Fruit fly (Drosophila melanogaster): Measurements from ENCODE around the gene Ssdp.

Ssdp gene

dm6 chr3R:18185385-18185784 is 14.0 kb downstream of the Ssdp start, which contains the start of the genes Arp5 and CG7208:
Gene Arp5 (plus strand): TSS chr3R:18185498.
Gene CG7208 (minus strand): TSS chr3R:18185715.
- TF ChIP-seq Pif1A (GFP tag; optimal IDR thresholded peaks at IDR 0.05), result no peak
- TF ChIP-seq CG4496 (GFP tag; IDR thresholded peaks at IDR 0.05), result peak; percentile 69; the same call in 2 of the 3 replicates
- TF ChIP-seq CG12605 (GFP tag; IDR thresholded peaks at IDR 0.05), result no peak
- TF ChIP-seq CG8159 (tag; optimal IDR thresholded peaks at IDR 0.05), result peak; percentile 51
- TF ChIP-seq Ets98B (GFP tag; IDR thresholded peaks at IDR 0.05), result peak; percentile 23
- TF ChIP-seq CG15710 (tag; optimal IDR thresholded peaks at IDR 0.05), result peak; percentile 51
- no peak for TF ChIP-seq CG13204 (GFP tag; optimal IDR thresholded peaks at IDR 0.05)
- no peak for TF ChIP-seq Pif1B (GFP tag; optimal IDR thresholded peaks at IDR 0.05)
- no peak for TF ChIP-seq CG34367 (tag; optimal IDR thresholded peaks at IDR 0.05)
- TF ChIP-seq CG32121 (GFP tag; IDR thresholded peaks at IDR 0.05), result peak; percentile 45
- TF ChIP-seq D1 (tag; optimal IDR thresholded peaks at IDR 0.05), result no peak
- TF ChIP-seq Snoo (tag; optimal IDR thresholded peaks at IDR 0.05), result peak; percentile 36
- TF ChIP-seq rn (GFP tag; IDR thresholded peaks at IDR 0.05), result no peak; the same call in 1 of the 2 replicates
- TF ChIP-seq fd96Ca (GFP tag; IDR thresholded peaks at IDR 0.05), result no peak
- no peak for TF ChIP-seq CG14655 (GFP tag; optimal IDR thresholded peaks at IDR 0.05)
- TF ChIP-seq gl (tag; optimal IDR thresholded peaks at IDR 0.05), result no peak
- TF ChIP-seq CG8301 (tag; optimal IDR thresholded peaks at IDR 0.05), result no peak
- TF ChIP-seq CG10348 (GFP tag; IDR thresholded peaks at IDR 0.05), result no peak
- TF ChIP-seq CG9948 (tag; optimal IDR thresholded peaks at IDR 0.05), result peak; percentile 37
- peak; percentile 53 for TF ChIP-seq CG17806 (tag; optimal IDR thresholded peaks at IDR 0.05)
- TF ChIP-seq EcR (GFP tag; optimal IDR thresholded peaks at IDR 0.05), result no peak

dm6 chr3R:18183244-18183643 is 16.2 kb downstream of the Ssdp start, which contains the start of gene cdm:
Gene cdm (minus strand): TSS chr3R:18183479.
- TF ChIP-seq CG32121 (GFP tag; IDR thresholded peaks at IDR 0.05) (peak; percentile 23; the same call in 1 of the 2 replicates), CG13204 (GFP tag; optimal IDR thresholded peaks at IDR 0.05) (no peak)

- TF ChIP-seq Snoo (tag; optimal IDR thresholded peaks at IDR 0.05), result peak; percentile 71
- TF ChIP-seq Ets98B (GFP tag; IDR thresholded peaks at IDR 0.05), result peak; percentile 62
- no peak for TF ChIP-seq EcR (GFP tag; optimal IDR thresholded peaks at IDR 0.05)
- peak; percentile 78 for TF ChIP-seq CG32121 (GFP tag; IDR thresholded peaks at IDR 0.05)
- TF ChIP-seq CG9948 (tag; optimal IDR thresholded peaks at IDR 0.05), result peak; percentile 73
- TF ChIP-seq CG13204 (GFP tag; optimal IDR thresholded peaks at IDR 0.05), result no peak
- peak; percentile 85 for TF ChIP-seq CG8301 (tag; optimal IDR thresholded peaks at IDR 0.05)
- peak; percentile 63 for TF ChIP-seq CG17806 (tag; optimal IDR thresholded peaks at IDR 0.05)
- TF ChIP-seq CG10348 (GFP tag; IDR thresholded peaks at IDR 0.05), result no peak; the same call in 1 of the 2 replicates
- peak; percentile 65 for TF ChIP-seq CG15710 (tag; optimal IDR thresholded peaks at IDR 0.05)
- 0 out of 2 replicates have a peak, but pooled peaks have one; percentile 26 for TF ChIP-seq rn (GFP tag; IDR thresholded peaks at IDR 0.05)
- no peak for TF ChIP-seq CG14655 (GFP tag; optimal IDR thresholded peaks at IDR 0.05)
- no peak for TF ChIP-seq D1 (tag; optimal IDR thresholded peaks at IDR 0.05)
- TF ChIP-seq Pif1B (GFP tag; optimal IDR thresholded peaks at IDR 0.05), result peak; percentile 56
- peak; percentile 80 for TF ChIP-seq CG8159 (tag; optimal IDR thresholded peaks at IDR 0.05)
- TF ChIP-seq CG34367 (tag; optimal IDR thresholded peaks at IDR 0.05), result no peak
- TF ChIP-seq gl (tag; optimal IDR thresholded peaks at IDR 0.05), result no peak
- TF ChIP-seq CG4496 (GFP tag; IDR thresholded peaks at IDR 0.05), result peak; percentile 79
- no peak for TF ChIP-seq Pif1A (GFP tag; optimal IDR thresholded peaks at IDR 0.05)
- TF ChIP-seq fd96Ca (GFP tag; IDR thresholded peaks at IDR 0.05), result 0 out of 3 replicates have a peak, but pooled peaks have one; percentile 58
- peak; percentile 70 for TF ChIP-seq CG12605 (GFP tag; IDR thresholded peaks at IDR 0.05)
Observed at dm6 chr3R:18171983-18172967, 27.1 kb downstream of the Ssdp start.

DNA sequence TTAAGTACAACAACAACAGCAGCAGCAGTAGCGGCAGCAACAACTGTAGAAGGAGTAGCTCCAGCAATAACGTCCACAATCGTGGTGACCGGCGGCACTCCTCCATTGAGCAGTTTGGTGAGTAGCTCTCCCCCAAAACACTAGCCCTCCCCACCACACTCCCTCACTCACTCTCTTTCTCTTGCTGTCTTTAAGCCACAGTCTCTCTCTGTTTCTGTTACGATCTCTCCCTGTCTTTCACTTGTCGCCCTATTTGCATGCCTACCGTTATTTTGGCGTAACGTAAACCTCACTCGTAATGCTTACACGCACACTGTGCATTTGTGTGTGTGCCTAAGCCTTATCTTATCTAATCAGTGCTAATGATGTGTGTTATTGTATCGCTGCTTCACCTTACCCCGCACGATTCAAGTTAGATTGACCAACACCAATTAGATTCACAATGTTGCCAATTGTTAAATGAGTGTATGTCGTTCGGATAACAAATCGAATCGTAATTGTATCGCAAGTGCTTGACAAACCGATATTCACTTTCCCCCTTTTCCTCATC is 29.3 kb downstream of the Ssdp start:
- TF ChIP-seq CG10348 (GFP tag; IDR thresholded peaks at IDR 0.05), result no peak
- TF ChIP-seq CG34367 (tag; optimal IDR thresholded peaks at IDR 0.05), result no peak
- no peak for TF ChIP-seq CG13204 (GFP tag; optimal IDR thresholded peaks at IDR 0.05)
- no peak for TF ChIP-seq CG32121 (GFP tag; IDR thresholded peaks at IDR 0.05)
- no peak for TF ChIP-seq CG17806 (tag; optimal IDR thresholded peaks at IDR 0.05)
- no peak for TF ChIP-seq CG8301 (tag; optimal IDR thresholded peaks at IDR 0.05)
- TF ChIP-seq CG15710 (tag; optimal IDR thresholded peaks at IDR 0.05), result no peak
- TF ChIP-seq rn (GFP tag; IDR thresholded peaks at IDR 0.05), result no peak
- TF ChIP-seq CG14655 (GFP tag; optimal IDR thresholded peaks at IDR 0.05), result no peak
- TF ChIP-seq Snoo (tag; optimal IDR thresholded peaks at IDR 0.05), result no peak
- no peak for TF ChIP-seq CG8159 (tag; optimal IDR thresholded peaks at IDR 0.05)
- TF ChIP-seq fd96Ca (GFP tag; IDR thresholded peaks at IDR 0.05), result no peak
- no peak for TF ChIP-seq EcR (GFP tag; optimal IDR thresholded peaks at IDR 0.05)

- TF ChIP-seq Snoo (tag; optimal IDR thresholded peaks at IDR 0.05) (peak; percentile 21), CG8159 (tag; optimal IDR thresholded peaks at IDR 0.05) (peak; percentile 48), CG14655 (GFP tag; optimal IDR thresholded peaks at IDR 0.05) (peak; percentile 65), CG8301 (tag; optimal IDR thresholded peaks at IDR 0.05) (peak; percentile 49), CG4496 (GFP tag; IDR thresholded peaks at IDR 0.05) (no peak), Pif1B (GFP tag; optimal IDR thresholded peaks at IDR 0.05) (peak; percentile 31), D1 (tag; optimal IDR thresholded peaks at IDR 0.05) (no peak), gl (tag; optimal IDR thresholded peaks at IDR 0.05) (no peak), CG17806 (tag; optimal IDR thresholded peaks at IDR 0.05) (peak; percentile 20), CG9948 (tag; optimal IDR thresholded peaks at IDR 0.05) (peak; percentile 1)
Observed at dm6 chr3R:18168929-18169350, 30.5 kb downstream of the Ssdp start.
